Fruit fly (Drosophila melanogaster) whole organism, wandering third instar larva: ENCODE measurements around the gene CG44153.

Experiments
- Hr78 ChIP-seq: fragments of >200 bp; optimal IDR thresholded peaks from 2 replicates; lab custom pipeline; 2017; ENCODE audit warnings: missing biosample characterization, missing genetic modification characterization
- Mio ChIP-seq: sonication (Bioruptor generic); optimal IDR thresholded peaks from 2 replicates; lab custom pipeline; 2016; ENCODE audit warnings: missing biosample characterization, missing genetic modification characterization
- tai ChIP-seq: sonication (Bioruptor generic); optimal IDR thresholded peaks from 2 replicates; lab custom pipeline; 2016; ENCODE audit warnings: missing biosample characterization, missing genetic modification characterization

dm6 chr2L:10017363-10017762 lies 162.7 kb downstream of the CG44153 start, which contains the start of gene CG13131:
- TF ChIP-seq tai (GFP tag; lab: Kevin White, UChicago) (no peak), Mio (GFP tag; lab: Kevin White, UChicago) (no peak), Hr78 (no peak)
